Worm (Caenorhabditis elegans): ENCODE results near the gene F47D12.7.

Gene F47D12.7

DNA sequence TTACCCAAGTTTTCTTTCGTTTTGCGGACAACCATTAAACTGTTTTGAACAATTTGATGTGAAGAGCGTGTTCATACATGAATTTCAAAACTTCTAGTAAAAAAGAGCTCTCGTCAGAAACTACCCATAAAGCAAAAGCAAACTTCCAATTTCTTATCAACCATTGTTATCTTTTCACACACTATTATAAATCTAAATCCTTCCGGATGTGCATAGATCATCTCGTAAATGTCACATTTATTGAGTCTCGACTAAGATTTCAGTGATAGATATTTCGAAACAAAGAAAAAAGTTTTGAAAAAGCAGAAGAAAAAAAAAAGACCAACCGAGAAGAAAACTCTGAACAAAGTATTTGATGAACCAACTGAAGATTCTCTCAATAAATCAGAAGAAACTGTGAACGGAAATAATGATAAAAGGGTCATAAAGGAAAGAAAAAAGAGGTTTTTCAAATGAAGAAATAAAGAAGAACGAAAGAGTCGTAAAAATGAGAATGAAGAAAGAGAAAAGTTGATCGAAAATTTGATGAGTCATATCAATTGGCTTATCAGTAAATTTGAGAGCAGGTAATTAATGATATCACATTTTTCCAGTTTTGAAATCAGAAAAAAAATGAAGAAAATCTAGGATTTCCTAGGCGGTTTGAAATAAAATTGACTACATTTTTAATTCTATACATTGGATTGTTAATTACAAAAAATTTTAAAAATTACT is 5.2 kb downstream of the F47D12.7 start:
- TF ChIP-seq nhr-80 (tag; optimal IDR thresholded peaks at IDR 0.05) (peak; percentile 26), F10E7.11 (tag; optimal IDR thresholded peaks at IDR 0.05) (no peak), ztf-28 (GFP tag; IDR thresholded peaks at IDR 0.05) (no peak), ets-4 (GFP tag; optimal IDR thresholded peaks at IDR 0.05) (no peak), snpc-3.4 (tag; optimal IDR thresholded peaks at IDR 0.05) (no peak), lir-1 (GFP tag; conservative IDR thresholded peaks at IDR 0.05) (no peak)

DNA sequence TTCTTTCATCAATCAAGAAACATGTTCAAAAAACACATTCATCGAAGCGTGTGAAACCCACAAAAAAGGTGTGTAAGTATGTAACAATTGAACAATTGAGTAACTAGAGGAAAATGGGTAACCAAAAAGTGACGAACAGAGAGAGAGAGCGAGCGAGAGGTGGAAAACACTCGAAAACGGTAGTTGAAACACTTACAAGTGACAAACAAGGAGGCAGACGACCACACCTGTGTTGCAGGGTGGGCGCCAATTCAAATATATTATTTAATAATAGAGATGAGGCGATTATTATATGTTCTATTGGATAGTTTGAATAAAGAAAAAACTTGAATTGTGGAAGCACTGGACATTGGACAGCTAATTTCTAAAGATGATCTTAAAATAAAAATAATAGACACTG is 6.5 kb downstream of the F47D12.7 start:
- TF ChIP-seq ceh-27 (GFP tag; optimal IDR thresholded peaks at IDR 0.05) (peak; percentile 27), nhr-80 (tag; optimal IDR thresholded peaks at IDR 0.05) (no peak)

DNA sequence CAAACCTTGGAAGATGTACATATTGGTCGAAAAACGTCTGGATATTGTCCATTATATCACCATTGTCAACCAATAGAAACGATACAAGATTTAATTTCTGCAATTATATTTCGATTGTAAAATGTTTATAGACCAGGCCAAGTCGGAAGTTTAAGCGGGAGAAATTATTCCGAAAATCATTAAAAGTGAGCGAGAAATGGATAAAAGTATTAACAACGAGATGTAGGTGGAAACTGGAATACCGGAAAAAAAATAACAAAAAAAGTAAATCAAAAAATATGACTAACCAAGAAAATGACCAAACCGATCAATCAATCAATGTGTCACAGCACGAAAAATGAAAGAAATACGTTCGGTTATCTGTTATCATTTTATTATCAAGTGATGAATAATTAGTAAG is 8.6 kb downstream of the F47D12.7 start, which contains the start of gene F47D12.6:
Gene F47D12.6 (minus strand): TSS at position 101 of the 400 bp plus-strand sequence.
- no peak for TF ChIP-seq ceh-79 (tag; optimal IDR thresholded peaks at IDR 0.05)
- peak; percentile 0 for TF ChIP-seq nhr-80 (tag; optimal IDR thresholded peaks at IDR 0.05)

DNA sequence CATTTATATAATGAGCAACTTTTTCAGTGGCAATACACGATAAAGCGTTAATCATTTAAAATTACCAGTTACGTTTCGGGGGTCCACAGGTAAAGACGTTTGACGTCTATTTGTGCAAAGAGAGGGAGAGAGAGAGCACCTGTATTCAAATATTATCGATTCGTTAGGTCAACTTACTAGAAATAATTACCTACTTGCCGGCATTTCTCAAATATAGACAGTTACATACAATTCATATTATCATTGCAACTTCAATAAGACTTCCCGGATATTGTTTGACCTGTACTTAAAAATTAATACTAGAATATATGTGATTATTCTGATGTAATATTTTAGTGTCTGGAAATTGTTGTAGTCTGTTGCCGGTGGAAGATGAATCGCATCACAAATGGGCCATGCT is 9.9 kb downstream of the F47D12.7 start, which contains the start of gene gadr-3:
Gene gadr-3 (minus strand): TSS at position 101 of the 400 bp plus-strand sequence.
- TF ChIP-seq nhr-90 (tag; optimal IDR thresholded peaks at IDR 0.05), result no peak
- no peak for TF ChIP-seq zfh-2 (GFP tag; conservative IDR thresholded peaks at IDR 0.05)
- no peak for TF ChIP-seq ekl-4 (GFP tag; IDR thresholded peaks at IDR 0.05)
- TF ChIP-seq lin-40 (tag; optimal IDR thresholded peaks at IDR 0.05), result no peak
- TF ChIP-seq hrde-1 (tag; optimal IDR thresholded peaks at IDR 0.05; ENCODE audit: borderline replicate concordance), result no peak
- TF ChIP-seq efl-1 (GFP tag; optimal IDR thresholded peaks at IDR 0.05), result no peak
- TF ChIP-seq ceh-40 (GFP tag; IDR thresholded peaks at IDR 0.05), result no peak
- no peak for TF ChIP-seq ztf-22 (GFP tag; optimal IDR thresholded peaks at IDR 0.05)
- no peak for TF ChIP-seq tbp1 (GFP tag; optimal IDR thresholded peaks at IDR 0.05)
- no peak for TF ChIP-seq atf-7 (tag; optimal IDR thresholded peaks at IDR 0.05)
- TF ChIP-seq aptf-2 (GFP tag; conservative IDR thresholded peaks at IDR 0.05), result no peak
- TF ChIP-seq egl-44 (GFP tag; IDR thresholded peaks at IDR 0.05), result no peak
- no peak for TF ChIP-seq ceh-58 (GFP tag; IDR thresholded peaks at IDR 0.05)
- no peak for TF ChIP-seq F39B2.1 (GFP tag; IDR thresholded peaks at IDR 0.05)
- no peak for TF ChIP-seq B0336.3 (GFP tag; IDR thresholded peaks at IDR 0.05)
- TF ChIP-seq ztf-6 (GFP tag; IDR thresholded peaks at IDR 0.05), result no peak
- no peak for TF ChIP-seq Y56A3A.18 (GFP tag; IDR thresholded peaks at IDR 0.05)
- TF ChIP-seq him-1 (tag; optimal IDR thresholded peaks at IDR 0.05), result no peak
- TF ChIP-seq madf-10 (tag; optimal IDR thresholded peaks at IDR 0.05), result no peak
- no peak for TF ChIP-seq nfya-1 (tag; optimal IDR thresholded peaks at IDR 0.05; ENCODE audit: borderline replicate concordance, insufficient read depth)

DNA sequence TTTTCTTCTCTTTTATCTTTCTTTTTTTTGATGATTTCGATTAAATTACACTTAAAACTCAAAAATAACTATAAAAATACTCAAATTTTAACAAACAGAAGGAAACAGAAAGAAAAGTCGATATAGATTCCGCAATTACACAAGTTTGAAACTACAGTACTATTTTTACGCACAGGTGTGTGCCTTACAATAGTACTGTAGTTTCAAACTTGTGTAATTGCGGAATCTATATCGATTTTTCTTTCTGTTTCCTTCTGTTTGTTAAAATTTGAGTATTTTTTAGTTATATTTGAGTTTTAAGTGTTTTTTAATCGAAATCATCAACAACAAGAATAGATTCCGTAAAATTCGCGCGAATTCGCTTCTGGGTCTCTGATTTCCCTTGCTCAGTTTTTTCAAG is 12.8 kb downstream of the F47D12.7 start:
- peak; percentile 74 for TF ChIP-seq madf-8 (GFP tag; conservative IDR thresholded peaks at IDR 0.05)
- no peak for TF ChIP-seq zim-3 (tag; optimal IDR thresholded peaks at IDR 0.05)
- no peak for TF ChIP-seq lin-26 (GFP tag; IDR thresholded peaks at IDR 0.05)
- peak; percentile 43; the same call in 1 of the 2 replicates for TF ChIP-seq F33H1.4 (GFP tag; IDR thresholded peaks at IDR 0.05)
- TF ChIP-seq ekl-4 (GFP tag; IDR thresholded peaks at IDR 0.05), result 0 out of 2 replicates have a peak, but pooled peaks have one; percentile 23
- peak; percentile 91 for TF ChIP-seq xnd-1 (tag; optimal IDR thresholded peaks at IDR 0.05)
- peak; percentile 6 for TF ChIP-seq efl-1 (GFP tag; optimal IDR thresholded peaks at IDR 0.05)
- TF ChIP-seq hmg-1.2 (GFP tag; IDR thresholded peaks at IDR 0.05), result 0 out of 2 replicates have a peak, but pooled peaks have one; percentile 14
- peak; percentile 89 for TF ChIP-seq lsl-1 (GFP tag; optimal IDR thresholded peaks at IDR 0.05)
- no peak for TF ChIP-seq ztf-28 (GFP tag; IDR thresholded peaks at IDR 0.05)
- TF ChIP-seq madf-6 (GFP tag; IDR thresholded peaks at IDR 0.05), result peak; percentile 93
